Fruit fly (Drosophila melanogaster): ENCODE results near the gene CG14042.

The CG14042 gene

dm6 chr2L:5043495-5044146, 6.1 kb downstream of the CG14042 start (continued):
- no peak for TF ChIP-seq gcm2 (GFP tag; optimal IDR thresholded peaks at IDR 0.05)
- TF ChIP-seq Hmr (GFP tag; optimal IDR thresholded peaks at IDR 0.05), result peak; percentile 40
- TF ChIP-seq CG6689 (GFP tag; IDR thresholded peaks at IDR 0.05), result 0 out of 2 replicates have a peak, but pooled peaks have one; percentile 26
- peak; percentile 63 for TF ChIP-seq Xbp1 (GFP tag; optimal IDR thresholded peaks at IDR 0.05)
- no peak for TF ChIP-seq Hr78 (GFP tag; optimal IDR thresholded peaks at IDR 0.05)
- no peak for TF ChIP-seq run (tag; optimal IDR thresholded peaks at IDR 0.05)
- TF ChIP-seq zen2 (GFP tag; IDR thresholded peaks at IDR 0.05; ENCODE audit: partially characterized antibody), result no peak
- peak; percentile 50 for TF ChIP-seq CG18619 (GFP tag; optimal IDR thresholded peaks at IDR 0.05)
- TF ChIP-seq Deaf1 (tag; optimal IDR thresholded peaks at IDR 0.05), result no peak
- TF ChIP-seq CG11695 (GFP tag; IDR thresholded peaks at IDR 0.05), result peak; percentile 62
- TF ChIP-seq CG9932 (GFP tag; IDR thresholded peaks at IDR 0.05), result peak; percentile 61
- TF ChIP-seq CG16815 (GFP tag; optimal IDR thresholded peaks at IDR 0.05), result peak; percentile 29
- TF ChIP-seq CG9215 (GFP tag; IDR thresholded peaks at IDR 0.05), result no peak
- TF ChIP-seq knrl (GFP tag; IDR thresholded peaks at IDR 0.05; ENCODE audit: partially characterized antibody), result no peak
- no peak for TF ChIP-seq Lpt (GFP tag; optimal IDR thresholded peaks at IDR 0.05)
- no peak for TF ChIP-seq CG8359 (GFP tag; optimal IDR thresholded peaks at IDR 0.05; ENCODE audit: borderline replicate concordance)
- TF ChIP-seq pho (GFP tag; optimal IDR thresholded peaks at IDR 0.05), result peak; percentile 23
- no peak for TF ChIP-seq Six4 (GFP tag; optimal IDR thresholded peaks at IDR 0.05)
- peak; percentile 50; the same call in 2 of the 3 replicates for TF ChIP-seq CG14050 (GFP tag; IDR thresholded peaks at IDR 0.05)
- no peak for TF ChIP-seq ro (GFP tag; IDR thresholded peaks at IDR 0.05)
- peak; percentile 50 for TF ChIP-seq dmrt99B (tag; optimal IDR thresholded peaks at IDR 0.05)
- TF ChIP-seq CG2875 (GFP tag; optimal IDR thresholded peaks at IDR 0.05), result no peak
- TF ChIP-seq CG9817 (tag; optimal IDR thresholded peaks at IDR 0.05), result peak; percentile 37
- TF ChIP-seq CG3281 (GFP tag; optimal IDR thresholded peaks at IDR 0.05), result peak; percentile 40
- no peak for TF ChIP-seq cas (GFP tag; IDR thresholded peaks at IDR 0.05)
- TF ChIP-seq wdn (GFP tag; IDR thresholded peaks at IDR 0.05), result no peak
- no peak for TF ChIP-seq CG15514 (GFP tag; optimal IDR thresholded peaks at IDR 0.05)
- TF ChIP-seq pb (GFP tag; optimal IDR thresholded peaks at IDR 0.05), result no peak
- TF ChIP-seq CG12236 (GFP tag; optimal IDR thresholded peaks at IDR 0.05), result no peak
- peak; percentile 55 for TF ChIP-seq CG2678 (tag; optimal IDR thresholded peaks at IDR 0.05)
- peak; percentile 48 for TF ChIP-seq CG30403 (GFP tag; optimal IDR thresholded peaks at IDR 0.05)
- TF ChIP-seq nmo (GFP tag; optimal IDR thresholded peaks at IDR 0.05), result peak; percentile 27
- TF ChIP-seq lmd (GFP tag; IDR thresholded peaks at IDR 0.05), result peak; percentile 60
- no peak for TF ChIP-seq slp2 (GFP tag; optimal IDR thresholded peaks at IDR 0.05)
- peak; percentile 23; the same call in 1 of the 2 replicates for TF ChIP-seq CG6272 (GFP tag; IDR thresholded peaks at IDR 0.05)
- TF ChIP-seq jigr1 (GFP tag; IDR thresholded peaks at IDR 0.05), result no peak
- no peak for TF ChIP-seq amos (GFP tag; IDR thresholded peaks at IDR 0.05; ENCODE audit: partially characterized antibody)
- TF ChIP-seq disco-r (GFP tag; optimal IDR thresholded peaks at IDR 0.05), result no peak
- peak; percentile 14 for TF ChIP-seq Nf-YC (tag; optimal IDR thresholded peaks at IDR 0.05)
- no peak for TF ChIP-seq hth (optimal IDR thresholded peaks at IDR 0.05)
- TF ChIP-seq pfk (GFP tag; optimal IDR thresholded peaks at IDR 0.05), result no peak
- peak; percentile 53 for TF ChIP-seq az2 (GFP tag; optimal IDR thresholded peaks at IDR 0.05)
- peak; percentile 4 for TF ChIP-seq CG7556 (GFP tag; optimal IDR thresholded peaks at IDR 0.05)
- TF ChIP-seq CG17359 (tag; optimal IDR thresholded peaks at IDR 0.05), result peak; percentile 46
- no peak for TF ChIP-seq CkIIα-i1 (GFP tag; IDR thresholded peaks at IDR 0.05)
- TF ChIP-seq vfl (GFP tag; optimal IDR thresholded peaks at IDR 0.05), result no peak
- no peak for TF ChIP-seq wek (GFP tag; optimal IDR thresholded peaks at IDR 0.05)
- no peak for TF ChIP-seq p53 (GFP tag; optimal IDR thresholded peaks at IDR 0.05)
- TF ChIP-seq CG34422 (GFP tag; IDR thresholded peaks at IDR 0.05), result peak; percentile 56; the same call in 1 of the 3 replicates
- no peak for TF ChIP-seq Jarid2 (GFP tag; optimal IDR thresholded peaks at IDR 0.05)
